Worm (Caenorhabditis elegans): ENCODE measurements around the gene lips-10.

ce11 chrII:8409538-8409937 lies 29.4 kb upstream of the lips-10 start:
- TF ChIP-seq snpc-4 (tag; optimal IDR thresholded peaks at IDR 0.05) (no peak), nhr-237 (tag; optimal IDR thresholded peaks at IDR 0.05) (no peak)
